Worm (Caenorhabditis elegans) whole organism, L1 larva: Measurements from ENCODE around the gene T16G12.6.

ENCODE experiments used
- C16A3.4 ChIP-seq: fragments of 150-350 bp; optimal IDR thresholded peaks from 2 replicates; lab custom pipeline; 2014; ENCODE audit warnings: missing biosample characterization, missing genetic modification characterization
- aha-1 ChIP-seq: fragments of 150-350 bp; optimal IDR thresholded peaks from 2 replicates; lab custom pipeline; 2014; ENCODE audit warnings: missing biosample characterization, missing genetic modification characterization
- alr-1 ChIP-seq: fragments of 200-800 bp; sonication (Bioruptor generic); optimal IDR thresholded peaks from 2 replicates; lab custom pipeline; 2018; ENCODE audit warnings: borderline replicate concordance, mild to moderate bottlenecking, missing genetic modification characterization, missing compliant biosample characterization
- aly-2 ChIP-seq: fragments of 150-350 bp; optimal IDR thresholded peaks from 2 replicates; lab custom pipeline; 2014; ENCODE audit warnings: missing biosample characterization, missing genetic modification characterization
- ama-1 ChIP-seq: fragments of 150-350 bp; optimal IDR thresholded peaks from 2 replicates; lab custom pipeline; 2014
- ceh-63 ChIP-seq: fragments of 200-800 bp; sonication (Bioruptor generic); optimal IDR thresholded peaks from 2 replicates; lab custom pipeline; 2018; ENCODE audit warnings: mild to moderate bottlenecking, missing genetic modification characterization, missing compliant biosample characterization
- ceh-88 ChIP-seq: fragments of 200-800 bp; sonication (Bioruptor generic); IDR thresholded peaks from 2 replicates; pipeline ENCODE4 v1.3.6; 2022; ENCODE audit warnings: missing genetic modification characterization, missing compliant biosample characterization
- ceh-90 ChIP-seq: sonication (generic microtip); optimal IDR thresholded peaks from 2 replicates; lab custom pipeline; 2016; ENCODE audit warnings: missing genetic modification characterization, missing compliant biosample characterization
- ces-1 ChIP-seq: fragments of 150-350 bp; optimal IDR thresholded peaks from 2 replicates; lab custom pipeline; 2014; ENCODE audit warnings: missing biosample characterization, missing genetic modification reagents, missing genetic modification characterization
- dpl-1 ChIP-seq, 3 experiments: fragments of 150-350 bp in 2 of 3; sonication (generic microtip) in 1 of 3; optimal IDR thresholded peaks; 2 replicates each; lab custom pipeline; 2014 to 2017; ENCODE audit warnings: missing biosample characterization in 3 of 3, missing genetic modification characterization in 3 of 3, missing genetic modification reagents in 3 of 3
- efl-3 ChIP-seq: fragments of 200-800 bp; sonication (Bioruptor generic); optimal IDR thresholded peaks from 2 replicates; lab custom pipeline; 2018; ENCODE audit warnings: mild to moderate bottlenecking, missing genetic modification characterization, missing compliant biosample characterization
- elt-3 ChIP-seq, 6 experiments: fragments of 150-350 bp in 1 of 6; sonication (generic microtip); optimal IDR thresholded peaks; 2 replicates each; lab custom pipeline; 2017 to 2018; ENCODE audit warnings: missing biosample characterization in 6 of 6, missing genetic modification characterization in 6 of 6, inconsistent platforms in 1 of 6
- ets-5 ChIP-seq: fragments of 200-800 bp; sonication (Bioruptor generic); IDR thresholded peaks from 2 replicates; pipeline ENCODE4 v1.3.6; 2022; ENCODE audit warnings: missing genetic modification characterization, missing compliant biosample characterization
- fkh-10 ChIP-seq: sonication (generic microtip); optimal IDR thresholded peaks from 2 replicates; lab custom pipeline; 2017; ENCODE audit warnings: missing biosample characterization, missing genetic modification reagents, missing genetic modification characterization
- fkh-4 ChIP-seq: sonication (generic microtip); optimal IDR thresholded peaks from 2 replicates; lab custom pipeline; 2016; ENCODE audit warnings: missing compliant biosample characterization, missing genetic modification characterization, borderline replicate concordance
- grh-1 ChIP-seq: fragments of 200-800 bp; sonication (Bioruptor generic); IDR thresholded peaks from 2 replicates; pipeline ENCODE4 v1.3.6; 2022; ENCODE audit warnings: missing genetic modification reagents, missing genetic modification characterization, missing compliant biosample characterization
- hlh-17 ChIP-seq: fragments of 200-800 bp; sonication (Bioruptor generic); optimal IDR thresholded peaks from 2 replicates; lab custom pipeline; 2018; ENCODE audit warnings: missing genetic modification characterization, mild to moderate bottlenecking, missing compliant biosample characterization, moderate library complexity, borderline replicate concordance
- hpl-2 ChIP-seq: fragments of 150-350 bp; optimal IDR thresholded peaks from 2 replicates; lab custom pipeline; 2014; ENCODE audit warnings: missing biosample characterization, missing genetic modification reagents, missing genetic modification characterization
- irx-1 ChIP-seq: sonication (generic microtip); optimal IDR thresholded peaks from 2 replicates; lab custom pipeline; 2016; ENCODE audit warnings: missing genetic modification characterization, missing compliant biosample characterization
- jun-1 ChIP-seq: fragments of 150-350 bp; optimal IDR thresholded peaks from 2 replicates; lab custom pipeline; 2014; ENCODE audit warnings: missing biosample characterization, missing genetic modification reagents, missing genetic modification characterization
- lin-13 ChIP-seq: fragments of 150-350 bp; optimal IDR thresholded peaks from 2 replicates; lab custom pipeline; 2014; ENCODE audit warnings: missing biosample characterization, missing genetic modification reagents, missing genetic modification characterization
- lin-14 ChIP-seq: fragments of 200-800 bp; sonication (Bioruptor generic); optimal IDR thresholded peaks from 2 replicates; lab custom pipeline; 2018; ENCODE audit warnings: mild to moderate bottlenecking, missing genetic modification characterization, moderate library complexity, missing compliant biosample characterization
- lir-3 ChIP-seq: sonication (generic microtip); optimal IDR thresholded peaks from 2 replicates; lab custom pipeline; 2016; ENCODE audit warnings: mild to moderate bottlenecking, missing genetic modification characterization, moderate library complexity, missing compliant biosample characterization; ENCODE audit not compliant: poor library complexity
- lsy-2 ChIP-seq, 2 experiments: fragments of 150-350 bp; optimal IDR thresholded peaks; 2 replicates each; lab custom pipeline; 2014; ENCODE audit warnings: missing biosample characterization in 2 of 2, missing genetic modification characterization in 2 of 2
- mab-9 ChIP-seq: fragments of 200-800 bp; sonication (Bioruptor generic); IDR thresholded peaks from 2 replicates; pipeline ENCODE4 v1.3.6; 2022; ENCODE audit warnings: missing genetic modification reagents, missing genetic modification characterization, missing compliant biosample characterization
- mef-2 ChIP-seq: fragments of 150-350 bp; optimal IDR thresholded peaks from 2 replicates; lab custom pipeline; 2014; ENCODE audit warnings: missing biosample characterization, missing genetic modification characterization
- nhr-11 ChIP-seq: fragments of 150-350 bp; optimal IDR thresholded peaks from 2 replicates; lab custom pipeline; 2014; ENCODE audit warnings: missing biosample characterization, missing genetic modification characterization
- nhr-12 ChIP-seq: sonication (generic microtip); optimal IDR thresholded peaks from 2 replicates; lab custom pipeline; 2017; ENCODE audit warnings: missing biosample characterization, missing genetic modification characterization
- nhr-20 ChIP-seq: sonication (generic microtip); optimal IDR thresholded peaks from 2 replicates; lab custom pipeline; 2016; ENCODE audit warnings: mild to moderate bottlenecking, missing genetic modification characterization, missing compliant biosample characterization
- nhr-237 ChIP-seq: fragments of 150-350 bp; optimal IDR thresholded peaks from 2 replicates; lab custom pipeline; 2014; ENCODE audit warnings: missing biosample characterization, missing genetic modification characterization
- nhr-47 ChIP-seq: sonication (generic microtip); optimal IDR thresholded peaks from 2 replicates; lab custom pipeline; 2016; ENCODE audit warnings: mild to moderate bottlenecking, missing genetic modification characterization, moderate library complexity, missing compliant biosample characterization
- nhr-71 ChIP-seq: sonication (generic microtip); optimal IDR thresholded peaks from 2 replicates; lab custom pipeline; 2016; ENCODE audit warnings: mild to moderate bottlenecking, missing genetic modification characterization, moderate library complexity, missing compliant biosample characterization
- nhr-84 ChIP-seq: sonication (generic microtip); optimal IDR thresholded peaks from 2 replicates; lab custom pipeline; 2017; ENCODE audit warnings: missing biosample characterization, missing genetic modification characterization
- nhr-85 ChIP-seq: sonication (generic microtip); peaks from one replicate; lab custom pipeline; 2016; ENCODE audit warnings: missing genetic modification characterization, inconsistent platforms, missing compliant biosample characterization
- pag-3 ChIP-seq: sonication (generic microtip); optimal IDR thresholded peaks from 2 replicates; lab custom pipeline; 2017; ENCODE audit warnings: missing genetic modification characterization, mild to moderate bottlenecking, missing compliant biosample characterization, antibody characterized with exemption, borderline replicate concordance; ENCODE audit not compliant: insufficient read depth
- pqm-1 ChIP-seq: sonication (generic microtip); optimal IDR thresholded peaks from 3 replicates; lab custom pipeline; 2017; ENCODE audit warnings: missing biosample characterization, missing genetic modification characterization
- skn-1 ChIP-seq: fragments of 150-350 bp; optimal IDR thresholded peaks from 2 replicates; lab custom pipeline; 2014; ENCODE audit warnings: missing biosample characterization, missing genetic modification characterization
- snpc-4 ChIP-seq: fragments of 150-350 bp; optimal IDR thresholded peaks from 2 replicates; lab custom pipeline; 2014; ENCODE audit warnings: missing biosample characterization, missing genetic modification characterization
- snu-23 ChIP-seq: sonication (generic microtip); optimal IDR thresholded peaks from 2 replicates; lab custom pipeline; 2016; ENCODE audit warnings: missing genetic modification characterization, missing compliant biosample characterization
- sptf-1 ChIP-seq: fragments of 150-350 bp; optimal IDR thresholded peaks from 2 replicates; lab custom pipeline; 2014; ENCODE audit warnings: missing biosample characterization, missing genetic modification characterization
- sup-37 ChIP-seq: fragments of 200-800 bp; sonication (Bioruptor generic); optimal IDR thresholded peaks from 2 replicates; lab custom pipeline; 2018; ENCODE audit warnings: mild to moderate bottlenecking, missing genetic modification characterization, missing compliant biosample characterization
- unc-130 ChIP-seq: fragments of 150-350 bp; optimal IDR thresholded peaks from 2 replicates; lab custom pipeline; 2017; ENCODE audit warnings: missing biosample characterization, missing genetic modification characterization, inconsistent platforms
- unc-30 ChIP-seq: sonication (generic microtip); optimal IDR thresholded peaks from 2 replicates; lab custom pipeline; 2017; ENCODE audit warnings: missing biosample characterization, missing genetic modification characterization
- unc-62 ChIP-seq: fragments of 150-350 bp; optimal IDR thresholded peaks from 2 replicates; lab custom pipeline; 2014; ENCODE audit warnings: missing biosample characterization, missing genetic modification reagents, missing genetic modification characterization
- ztf-11 ChIP-seq, 2 experiments: sonication (generic microtip); optimal IDR thresholded peaks; 2 replicates each; lab custom pipeline; 2016 to 2017; ENCODE audit warnings: missing genetic modification characterization in 2 of 2, missing biosample characterization in 1 of 2, missing compliant biosample characterization in 1 of 2
- ztf-4 ChIP-seq: fragments of 150-350 bp; optimal IDR thresholded peaks from 2 replicates; lab custom pipeline; 2014; ENCODE audit warnings: missing biosample characterization, missing genetic modification characterization

T16G12.6 gene

ce11 chrIII:10057518-10057917 lies 11.9 kb upstream of the T16G12.6 start, which contains the start of gene T16G12.4:
Gene T16G12.4, plus strand, starts transcription at chrIII:10057818.
- no peak for TF ChIP-seq alr-1 (tag; lab: Kevin White, UChicago)
- no peak for TF ChIP-seq mef-2
- no peak for TF ChIP-seq pag-3 (tag; lab: Kevin White, UChicago)
- TF ChIP-seq sup-37 (GFP tag; lab: Kevin White, UChicago): no peak
- no peak for TF ChIP-seq sptf-1 (tag; lab: Kevin White, UChicago)
- TF ChIP-seq, all 84 proteins: peak for 0

- no peak for TF ChIP-seq ceh-88 (GFP tag; lab: Robert Waterston, UW)
- no peak for TF ChIP-seq lin-14 (GFP tag; lab: Kevin White, UChicago)
- TF ChIP-seq dpl-1 (GFP tag; optimal IDR thresholded peaks at IDR 0.05; lab: Kevin White, UChicago): no peak
- TF ChIP-seq elt-3 (tag; optimal IDR thresholded peaks at IDR 0.05; lab: Kevin White, UChicago): no peak
- TF ChIP-seq snpc-4 (tag; lab: Kevin White, UChicago): no peak
- no peak for TF ChIP-seq unc-62
- TF ChIP-seq jun-1 (tag; lab: Kevin White, UChicago): no peak
- TF ChIP-seq fkh-10: no peak
- TF ChIP-seq nhr-71: no peak
- TF ChIP-seq snu-23 (GFP tag; lab: Kevin White, UChicago): no peak
- TF ChIP-seq nhr-12 (tag; lab: Kevin White, UChicago): no peak
- no peak for TF ChIP-seq pqm-1 (tag; lab: Kevin White, UChicago)
- TF ChIP-seq aly-2 (tag; lab: Kevin White, UChicago): no peak
- TF ChIP-seq aha-1 (tag; lab: Kevin White, UChicago): no peak
- TF ChIP-seq irx-1 (tag; lab: Kevin White, UChicago): no peak
- no peak for TF ChIP-seq ets-5
- no peak for TF ChIP-seq nhr-84
These were observed 10.4 kb upstream of the T16G12.6 start, which contains the start of gene T16G12.8 for ce11 chrIII:10059002-10059401. Gene T16G12.8, plus strand, starts transcription at chrIII:10059302.

- TF ChIP-seq efl-3 (GFP tag; lab: Kevin White, UChicago) (no peak), lir-3 (no peak), aly-2 (tag; lab: Kevin White, UChicago) (no peak), unc-130 (tag; lab: Kevin White, UChicago) (no peak), ces-1 (GFP tag; lab: Kevin White, UChicago) (no peak), nhr-11 (tag; lab: Kevin White, UChicago) (no peak), ztf-4 (tag; lab: Kevin White, UChicago) (no peak), lsy-2 (tag; optimal IDR thresholded peaks at IDR 0.05; lab: Kevin White, UChicago) (no peak), nhr-85 (tag; lab: Kevin White, UChicago) (no peak), nhr-20 (tag; lab: Kevin White, UChicago) (no peak), unc-62 (no peak), nhr-47 (tag; lab: Kevin White, UChicago) (no peak), mab-9 (GFP tag; lab: Robert Waterston, UW) (no peak), fkh-4 (no peak)
These were observed 8.8 kb upstream of the T16G12.6 start, which contains the start of gene T16G12.13 for ce11 chrIII:10060573-10060972. Gene T16G12.13, plus strand, starts transcription at chrIII:10060865.

ce11 chrIII:10064140-10064539 lies 5.2 kb upstream of the T16G12.6 start, which contains the start of gene ekl-6:
Gene ekl-6, plus strand, starts transcription at chrIII:10064404.
- TF ChIP-seq grh-1 (0 out of 2 replicates have a peak, but pooled peaks have one; percentile 44), skn-1 (peak; percentile 13), fkh-4 (peak; percentile 87), nhr-12 (tag; lab: Kevin White, UChicago) (no peak), ces-1 (GFP tag; lab: Kevin White, UChicago) (no peak), ztf-11 (tag; optimal IDR thresholded peaks at IDR 0.05; lab: Kevin White, UChicago) (peak in 1 of 2 experiments; percentile 89), snpc-4 (tag; lab: Kevin White, UChicago) (peak; percentile 32), sup-37 (GFP tag; lab: Kevin White, UChicago) (peak; percentile 36), lir-3 (peak; percentile 92), hlh-17 (GFP tag; lab: Kevin White, UChicago) (no peak), alr-1 (tag; lab: Kevin White, UChicago) (no peak), lin-13 (GFP tag; lab: Kevin White, UChicago) (peak; percentile 25), unc-30 (tag; lab: Kevin White, UChicago) (no peak), sptf-1 (tag; lab: Kevin White, UChicago) (no peak), jun-1 (tag; lab: Kevin White, UChicago) (no peak), hpl-2 (no peak), C16A3.4 (peak; percentile 1), aha-1 (tag; lab: Kevin White, UChicago) (no peak), nhr-237 (tag; lab: Kevin White, UChicago) (no peak), ama-1 (lab: Kevin White, UChicago) (no peak), ceh-90 (peak; percentile 90), ceh-63 (GFP tag; lab: Kevin White, UChicago) (no peak)
